Fruit fly (Drosophila melanogaster): ENCODE data around the gene Sf3b6.

dm6 chr3L:6142313-6142712, 50.7 kb downstream of the Sf3b6 start, which contains the start of gene Cpr65Aw:
- TF ChIP-seq CG15336 (GFP tag; IDR thresholded peaks at IDR 0.05) (no peak), Gug (GFP tag; IDR thresholded peaks at IDR 0.05) (no peak), CG8119 (GFP tag; IDR thresholded peaks at IDR 0.05) (no peak), vri (GFP tag; optimal IDR thresholded peaks at IDR 0.05) (no peak), pdm3 (GFP tag; optimal IDR thresholded peaks at IDR 0.05) (no peak), Eip78C (GFP tag) (no peak), OdsH (GFP tag; optimal IDR thresholded peaks at IDR 0.05) (no peak), Hr4 (GFP tag; optimal IDR thresholded peaks at IDR 0.05) (no peak), Sox102F (GFP tag; optimal IDR thresholded peaks at IDR 0.05) (no peak), CG6854 (GFP tag; optimal IDR thresholded peaks at IDR 0.05) (no peak), CG31627 (GFP tag; optimal IDR thresholded peaks at IDR 0.05) (no peak), Lpt (GFP tag; optimal IDR thresholded peaks at IDR 0.05) (no peak)
